Fruit fly (Drosophila melanogaster): ENCODE results near the gene CG12104.
A peak's percentile ranks its signal among the peaks of the same experiment; 100 is the strongest.

Gene CG12104

DNA sequence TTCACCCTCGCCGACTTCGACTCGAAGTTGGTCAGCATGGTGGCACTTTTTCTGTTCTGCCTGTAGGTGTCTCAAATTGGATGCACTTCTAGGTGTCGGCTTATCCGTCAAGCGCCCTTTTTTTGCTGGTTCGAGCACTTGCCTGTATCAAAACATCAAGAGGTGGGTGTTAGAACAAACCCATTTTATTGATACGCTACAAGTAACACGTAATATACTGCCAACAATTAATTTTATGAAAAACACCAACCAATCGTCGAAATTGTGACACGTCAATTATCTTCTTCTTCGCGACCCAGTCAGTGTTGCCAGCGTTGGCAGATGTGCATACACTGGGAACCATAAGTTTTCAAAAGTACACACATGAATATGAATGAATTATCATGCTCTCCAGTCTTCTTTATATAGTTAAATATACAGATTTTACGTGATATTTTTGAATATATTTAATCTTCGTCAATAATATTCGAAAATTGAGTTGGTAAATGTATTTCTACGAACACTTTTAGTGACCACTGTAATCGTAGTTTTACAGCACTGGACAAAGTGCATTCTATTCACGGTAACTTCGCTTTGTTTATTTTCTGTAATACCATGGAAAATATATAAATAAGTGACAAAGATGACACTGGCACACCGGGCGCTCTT, 42.6 kb upstream of the CG12104 start, which contains the start of the genes alphaCOP and CG13919 (continued):
- TF ChIP-seq zen2 (GFP tag; IDR thresholded peaks at IDR 0.05; ENCODE audit: partially characterized antibody) (no peak), Usf (GFP tag; optimal IDR thresholded peaks at IDR 0.05) (peak; percentile 89), CG1233 (GFP tag; optimal IDR thresholded peaks at IDR 0.05) (peak; percentile 95), CG14860 (GFP tag; IDR thresholded peaks at IDR 0.05; ENCODE audit: partially characterized antibody) (no peak), CG10462 (GFP tag; optimal IDR thresholded peaks at IDR 0.05) (peak; percentile 97), fu2 (GFP tag; optimal IDR thresholded peaks at IDR 0.05) (peak; percentile 84), CG4820 (GFP tag; optimal IDR thresholded peaks at IDR 0.05) (peak; percentile 88), CG8944 (GFP tag; optimal IDR thresholded peaks at IDR 0.05) (peak; percentile 85), esg (GFP tag; conservative IDR thresholded peaks at IDR 0.05) (peak; percentile 98), CG1792 (GFP tag; optimal IDR thresholded peaks at IDR 0.05) (peak; percentile 75), sc (optimal IDR thresholded peaks at IDR 0.05) (no peak), sc (GFP tag; optimal IDR thresholded peaks at IDR 0.05) (peak; percentile 95), gsb (GFP tag; IDR thresholded peaks at IDR 0.05) (peak; percentile 93), CG9215 (GFP tag; IDR thresholded peaks at IDR 0.05) (peak; percentile 95), CG8924 (tag; optimal IDR thresholded peaks at IDR 0.05) (peak; percentile 97), dan (GFP tag; IDR thresholded peaks at IDR 0.05) (peak; percentile 57; the same call in 1 of the 2 replicates), CG17829 (tag; optimal IDR thresholded peaks at IDR 0.05) (peak; percentile 95), repo (GFP tag; optimal IDR thresholded peaks at IDR 0.05) (peak; percentile 89), CG18619 (GFP tag; optimal IDR thresholded peaks at IDR 0.05) (peak; percentile 94), CG15073 (GFP tag; optimal IDR thresholded peaks at IDR 0.05) (peak; percentile 78), nerfin-2 (GFP tag; IDR thresholded peaks at IDR 0.05; ENCODE audit: partially characterized antibody) (no peak), fd64A (GFP tag; optimal IDR thresholded peaks at IDR 0.05) (peak; percentile 56), CG2129 (GFP tag; IDR thresholded peaks at IDR 0.05; ENCODE audit: partially characterized antibody) (no peak), CG16813 (GFP tag; IDR thresholded peaks at IDR 0.05; ENCODE audit: partially characterized antibody) (0 out of 3 replicates have a peak, but pooled peaks have one; percentile 9), HHEX (GFP tag; optimal IDR thresholded peaks at IDR 0.05) (peak; percentile 94), sug (tag; optimal IDR thresholded peaks at IDR 0.05) (peak; percentile 94), Chrac-16 (GFP tag; optimal IDR thresholded peaks at IDR 0.05) (peak; percentile 98), unpg (GFP tag; optimal IDR thresholded peaks at IDR 0.05) (peak; percentile 98), dmrt11E (tag; optimal IDR thresholded peaks at IDR 0.05) (peak; percentile 97), CG1529 (GFP tag; optimal IDR thresholded peaks at IDR 0.05) (peak; percentile 95), Mrtf (GFP tag; IDR thresholded peaks at IDR 0.05) (peak; percentile 95), Optix (GFP tag; IDR thresholded peaks at IDR 0.05) (peak; percentile 95), CG12744 (GFP tag; optimal IDR thresholded peaks at IDR 0.05) (peak; percentile 91), CG17359 (tag; optimal IDR thresholded peaks at IDR 0.05) (peak; percentile 95), HmgD (GFP tag; optimal IDR thresholded peaks at IDR 0.05) (peak; percentile 70), Neu2 (GFP tag; optimal IDR thresholded peaks at IDR 0.05; ENCODE audit: borderline replicate concordance) (peak; percentile 57), chm (GFP tag; IDR thresholded peaks at IDR 0.05) (peak; percentile 98), CG11696 (GFP tag; IDR thresholded peaks at IDR 0.05) (peak; percentile 88), ranshi (GFP tag; IDR thresholded peaks at IDR 0.05) (peak; percentile 85; the same call in 1 of the 2 replicates), hb (GFP tag; IDR thresholded peaks at IDR 0.05; ENCODE audit: partially characterized antibody) (no peak), Ets65A (GFP tag) (peak; percentile 99), Scr (GFP tag; IDR thresholded peaks at IDR 0.05; ENCODE audit: partially characterized antibody) (no peak), trh (GFP tag; optimal IDR thresholded peaks at IDR 0.05) (peak; percentile 95), CG15011 (GFP tag; optimal IDR thresholded peaks at IDR 0.05) (no peak), hkb (optimal IDR thresholded peaks at IDR 0.05) (no peak), hkb (GFP tag; IDR thresholded peaks at IDR 0.05) (peak; percentile 94), mam (GFP tag; optimal IDR thresholded peaks at IDR 0.05) (peak; percentile 95), CG30020 (tag; optimal IDR thresholded peaks at IDR 0.05) (peak; percentile 86), Sry-δ (GFP tag; optimal IDR thresholded peaks at IDR 0.05) (peak; percentile 54), tx (GFP tag; optimal IDR thresholded peaks at IDR 0.05) (peak; percentile 88)
